Worm (Caenorhabditis elegans): Measurements from ENCODE around the gene tni-4.

DNA sequence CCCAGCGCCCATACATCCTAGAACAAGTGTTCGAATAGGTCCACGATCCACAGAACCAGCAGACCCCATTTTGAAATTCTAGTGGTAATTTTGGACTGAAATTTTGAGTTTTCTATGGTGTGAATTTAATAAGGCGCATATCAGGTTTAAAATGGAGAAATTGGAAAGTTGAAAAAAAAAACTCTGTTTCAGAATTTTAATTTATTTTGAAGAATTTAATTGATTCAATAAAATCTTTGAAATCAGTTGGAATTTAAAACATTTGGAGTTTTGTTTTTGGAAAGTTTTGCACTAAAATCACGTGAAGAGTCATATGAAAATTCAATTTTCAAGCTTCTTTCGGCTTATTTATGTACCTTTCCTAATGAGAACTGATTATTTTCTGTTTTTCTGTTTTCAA lies 8.9 kb upstream of the tni-4 start, which contains the start of gene gpa-18:
- TF ChIP-seq nhr-28 (tag; optimal IDR thresholded peaks at IDR 0.05), result no peak
- TF ChIP-seq egl-27 (tag; optimal IDR thresholded peaks at IDR 0.05), result no peak
- no peak for TF ChIP-seq nhr-237 (tag; optimal IDR thresholded peaks at IDR 0.05)
- no peak for TF ChIP-seq fos-1 (tag; optimal IDR thresholded peaks at IDR 0.05)
- TF ChIP-seq elt-2 (tag; optimal IDR thresholded peaks at IDR 0.05), result no peak
- no peak for TF ChIP-seq eor-1 (tag; optimal IDR thresholded peaks at IDR 0.05)
- no peak for TF ChIP-seq nhr-12 (tag; optimal IDR thresholded peaks at IDR 0.05)
- no peak for TF ChIP-seq elt-1 (tag; optimal IDR thresholded peaks at IDR 0.05)
- TF ChIP-seq lsy-12 (tag; optimal IDR thresholded peaks at IDR 0.05), result no peak
- TF ChIP-seq ceh-9 (tag; optimal IDR thresholded peaks at IDR 0.05), result no peak
- no peak for TF ChIP-seq ceh-16 (tag; optimal IDR thresholded peaks at IDR 0.05)
- no peak for TF ChIP-seq aly-2 (tag; optimal IDR thresholded peaks at IDR 0.05)
- no peak for TF ChIP-seq R02D3.7 (tag; optimal IDR thresholded peaks at IDR 0.05)
- no peak for TF ChIP-seq mdl-1 (tag; optimal IDR thresholded peaks at IDR 0.05)

Measured in whole organism, L3 larva.